Fruit fly (Drosophila melanogaster) whole organism, wandering third instar larva: Measurements from ENCODE around the gene CG6345.

Source experiments
- Dfd ChIP-seq: fragments of >200 bp; optimal IDR thresholded peaks from 2 replicates; lab custom pipeline; 2017; ENCODE audit warnings: missing biosample characterization, missing genetic modification characterization
- HLH106 ChIP-seq: fragments of 200-800 bp; optimal IDR thresholded peaks from 3 replicates; lab custom pipeline; 2019; ENCODE audit warnings: missing biosample characterization, mild to moderate bottlenecking, missing genetic modification characterization, moderate library complexity
- Hr78 ChIP-seq: fragments of >200 bp; optimal IDR thresholded peaks from 2 replicates; lab custom pipeline; 2017; ENCODE audit warnings: missing biosample characterization, missing genetic modification characterization
- sv ChIP-seq: fragments of 200-800 bp; sonication (Bioruptor generic); optimal IDR thresholded peaks from 3 replicates; lab custom pipeline; 2016; ENCODE audit warnings: missing biosample characterization, missing genetic modification characterization
- usp ChIP-seq: fragments of >200 bp; optimal IDR thresholded peaks from 2 replicates; lab custom pipeline; 2017; ENCODE audit warnings: missing biosample characterization, missing genetic modification characterization
- woc ChIP-seq: sonication (Bioruptor generic); optimal IDR thresholded peaks from 2 replicates; lab custom pipeline; 2016; ENCODE audit warnings: missing biosample characterization, mild to moderate bottlenecking, missing genetic modification characterization

dm6 chr3R:10395233-10395815 is 20.5 kb downstream of the CG6345 start:
- no peak for TF ChIP-seq usp (GFP tag; lab: Kevin White, UChicago)
- no peak for TF ChIP-seq HLH106 (tag; lab: Kevin White, UChicago)
- TF ChIP-seq woc, result no peak
- TF ChIP-seq sv, result no peak
- TF ChIP-seq Hr78 (GFP tag; lab: Kevin White, UChicago), result no peak
- no peak for TF ChIP-seq Dfd (GFP tag; lab: Kevin White, UChicago)
